Fruit fly (Drosophila melanogaster): ENCODE results near the gene CG6432.

DNA sequence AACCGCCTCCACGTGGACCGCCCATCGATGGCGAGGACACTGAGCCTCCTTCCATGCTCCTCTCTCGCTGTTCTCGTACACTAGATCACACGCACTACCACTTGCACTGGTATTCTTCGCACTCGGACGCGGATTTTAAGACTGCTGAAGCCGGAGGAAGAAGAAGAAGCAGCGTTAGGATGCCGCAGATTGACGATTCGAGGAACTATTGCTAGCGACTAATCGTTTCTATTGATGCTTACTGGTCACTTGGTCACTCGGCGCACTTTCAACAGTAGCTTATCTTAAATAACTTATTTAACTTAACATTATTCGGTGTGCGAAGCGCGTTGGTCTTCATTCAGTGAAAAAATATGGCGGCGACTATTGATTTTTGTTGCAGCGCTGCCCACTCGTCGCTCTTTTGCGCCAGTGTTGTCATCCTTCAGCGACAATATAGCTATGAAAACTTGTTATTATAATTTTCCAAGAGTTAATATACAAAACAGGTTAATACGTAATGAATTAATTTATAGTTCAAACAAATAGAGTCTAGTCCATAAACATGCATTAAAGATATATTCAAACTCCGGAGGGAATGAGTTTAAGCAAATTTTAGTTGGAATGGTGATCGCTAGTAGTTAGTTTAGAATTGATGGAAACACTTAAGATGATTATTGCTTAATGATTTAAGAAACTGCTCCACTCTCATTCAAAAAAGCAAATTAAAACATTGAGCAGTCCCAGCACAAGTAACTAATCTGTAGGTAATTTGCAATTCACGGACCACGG is 11.9 kb downstream of the CG6432 start, which contains the start of the genes CG5746 and CG6454:
- no peak for TF ChIP-seq CTCF (optimal IDR thresholded peaks at IDR 0.05)
- no peak for TF ChIP-seq CG8478 (optimal IDR thresholded peaks at IDR 0.05)
